Fruit fly (Drosophila melanogaster) S2 (cell line): ENCODE results near the gene Faf2.

ENCODE experiments used
- CG8478 ChIP-seq: fragments of >200 bp; optimal IDR thresholded peaks from 2 replicates; lab custom pipeline; 2018
- CTCF ChIP-seq, 2 experiments: fragments of >200 bp; optimal IDR thresholded peaks; 2 replicates each; lab custom pipeline; 2018

- TF ChIP-seq CTCF (optimal IDR thresholded peaks at IDR 0.05; lab: Kevin White, UChicago) = no peak
- TF ChIP-seq CG8478 (lab: Kevin White, UChicago) = no peak
Measured at dm6 chr2L:18707844-18708238, 647 bp downstream of the Faf2 start.
